Worm (Caenorhabditis elegans): ENCODE data around the gene srx-78.

The srx-78 gene

DNA sequence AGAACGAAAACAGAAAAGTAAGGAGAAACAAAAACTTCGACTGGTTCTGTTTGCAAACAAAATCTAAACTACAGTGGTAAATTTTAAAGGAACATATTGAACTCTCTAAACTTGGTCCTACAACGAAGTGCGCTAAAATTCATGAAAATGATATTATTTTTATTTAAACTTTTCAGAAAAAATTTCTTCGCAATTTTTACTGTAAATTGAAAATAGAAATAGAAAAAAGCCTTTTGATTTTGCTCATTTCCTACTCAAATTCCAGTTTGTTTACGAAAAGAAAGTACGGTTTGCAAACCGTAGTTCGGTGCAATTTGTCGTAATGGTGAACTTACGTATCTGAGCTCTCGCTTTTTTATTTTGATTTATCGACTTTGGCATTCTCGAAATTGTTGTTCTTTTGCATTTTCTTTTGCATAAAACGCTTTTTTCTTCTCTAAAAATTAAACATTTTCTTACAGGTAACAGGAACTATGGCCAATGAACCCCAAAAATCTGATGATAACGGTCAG lies 29.0 kb upstream of the srx-78 start, which contains the start of gene otub-1:
otub-1 (plus strand) TSS at position 462 of the 512 bp plus-strand sequence.
- no peak for TF ChIP-seq him-1 (tag; optimal IDR thresholded peaks at IDR 0.05)
- no peak for TF ChIP-seq W03F9.2 (tag; optimal IDR thresholded peaks at IDR 0.05)
- no peak for TF ChIP-seq dao-5 (tag; optimal IDR thresholded peaks at IDR 0.05)

DNA sequence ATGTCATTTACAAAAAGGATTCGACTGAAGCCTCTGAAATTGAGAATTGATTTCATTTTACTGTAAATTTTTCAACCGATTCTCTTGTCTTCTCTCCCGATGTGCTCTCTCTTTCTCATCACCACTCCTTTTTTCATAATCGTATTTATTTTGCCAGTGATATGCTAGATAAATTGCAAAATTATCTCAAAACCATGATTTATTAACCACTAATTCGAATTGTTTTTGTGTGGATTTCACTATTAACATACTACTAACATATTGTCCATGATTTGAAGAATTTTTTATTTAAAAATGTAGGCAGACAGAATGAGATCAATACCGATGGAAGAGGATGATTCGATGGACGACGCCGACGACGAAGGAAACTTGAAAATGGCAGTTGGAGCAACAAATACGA lies 27.7 kb upstream of the srx-78 start, which contains the start of gene C25D7.10:
C25D7.10 (plus strand) TSS at position 301 of the 400 bp plus-strand sequence.
- TF ChIP-seq W03F9.2 (tag; optimal IDR thresholded peaks at IDR 0.05), result no peak
- TF ChIP-seq him-1 (tag; optimal IDR thresholded peaks at IDR 0.05), result no peak
- TF ChIP-seq dao-5 (tag; optimal IDR thresholded peaks at IDR 0.05), result no peak

- TF ChIP-seq dao-5 (tag; optimal IDR thresholded peaks at IDR 0.05), result no peak
- TF ChIP-seq W03F9.2 (tag; optimal IDR thresholded peaks at IDR 0.05), result no peak
- TF ChIP-seq him-1 (tag; optimal IDR thresholded peaks at IDR 0.05), result no peak
Observed at ce11 chrV:15068378-15068777, 26.5 kb upstream of the srx-78 start, which contains the start of gene dnj-3. Gene dnj-3, plus strand, starts transcription at chrV:15068678.

DNA sequence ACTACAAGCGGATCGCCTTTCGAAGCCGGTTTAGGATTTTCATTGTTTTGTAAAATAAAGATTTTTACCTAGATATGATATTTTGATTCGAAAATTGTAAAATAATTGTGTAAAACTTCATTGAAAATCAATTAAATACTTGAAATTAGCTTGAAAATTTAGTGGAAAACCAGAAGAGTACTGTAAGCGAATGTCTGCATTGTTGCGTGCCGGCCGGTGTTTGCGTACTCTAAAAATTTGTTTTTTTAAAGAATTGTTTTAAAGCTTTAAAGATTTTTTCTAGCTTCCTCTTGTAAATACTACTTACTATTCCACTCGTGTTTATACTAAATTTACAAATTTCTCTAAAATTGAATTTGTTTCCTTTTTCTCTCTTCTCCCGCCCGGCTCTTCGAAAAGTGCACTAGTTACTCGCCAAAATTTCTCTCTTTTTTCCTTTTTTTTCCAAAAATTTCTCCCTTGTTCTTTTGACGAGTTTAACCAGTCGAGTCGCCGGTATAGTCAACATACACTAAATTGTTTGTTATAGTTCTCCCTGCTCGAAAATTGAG lies 25.3 kb upstream of the srx-78 start:
- TF ChIP-seq dao-5 (tag; optimal IDR thresholded peaks at IDR 0.05), result no peak
- no peak for TF ChIP-seq him-1 (tag; optimal IDR thresholded peaks at IDR 0.05)
- TF ChIP-seq W03F9.2 (tag; optimal IDR thresholded peaks at IDR 0.05), result no peak

DNA sequence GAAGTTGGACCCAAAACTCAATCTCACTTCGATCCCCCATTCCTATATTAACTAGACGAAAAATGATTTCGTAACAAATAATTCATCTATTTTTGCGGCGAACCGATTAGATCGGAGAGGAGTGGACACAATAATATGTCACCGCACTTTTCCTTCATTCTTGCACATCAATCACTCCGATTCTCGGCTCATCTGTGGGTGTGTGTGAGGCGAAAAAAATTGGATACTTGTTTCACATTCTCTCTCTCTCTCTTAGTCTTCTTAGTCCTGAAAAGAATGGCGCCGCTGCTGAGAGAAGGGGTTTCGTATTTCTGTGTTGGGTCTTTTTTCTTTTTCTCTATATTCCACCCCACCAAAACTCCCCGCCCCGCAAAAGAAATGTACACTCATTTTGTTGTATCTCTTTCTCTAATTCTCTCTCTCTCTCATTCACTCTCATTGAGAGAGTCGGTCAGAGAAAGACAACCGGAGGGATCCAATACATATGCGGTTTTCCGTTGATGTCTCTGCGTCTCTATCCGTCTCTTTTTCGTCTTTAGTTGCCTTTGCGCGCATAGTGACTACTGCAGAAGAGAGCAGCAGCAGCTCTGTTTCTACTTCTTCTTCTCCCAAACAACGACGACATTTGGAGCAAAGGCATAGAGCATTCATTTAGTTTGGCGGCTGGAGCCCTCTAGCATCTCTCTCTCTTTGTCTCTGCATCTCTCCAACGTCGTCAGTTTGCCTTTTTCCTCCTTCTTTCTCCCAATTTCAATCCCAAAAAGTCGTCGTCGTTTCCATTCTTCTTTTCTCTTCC lies 23.6 kb upstream of the srx-78 start, which contains the start of gene unc-76:
unc-76 (plus strand) TSS at position 746 of the 796 bp plus-strand sequence.
- TF ChIP-seq W03F9.2 (tag; optimal IDR thresholded peaks at IDR 0.05), result no peak
- peak; percentile 68 for TF ChIP-seq him-1 (tag; optimal IDR thresholded peaks at IDR 0.05)
- no peak for TF ChIP-seq dao-5 (tag; optimal IDR thresholded peaks at IDR 0.05)

- TF ChIP-seq him-1 (tag; optimal IDR thresholded peaks at IDR 0.05) (no peak), dao-5 (tag; optimal IDR thresholded peaks at IDR 0.05) (no peak), W03F9.2 (tag; optimal IDR thresholded peaks at IDR 0.05) (no peak)
Observed at ce11 chrV:15072738-15073137, 22.1 kb upstream of the srx-78 start.

- peak; percentile 3 for TF ChIP-seq him-1 (tag; optimal IDR thresholded peaks at IDR 0.05)
- TF ChIP-seq W03F9.2 (tag; optimal IDR thresholded peaks at IDR 0.05), result no peak
Observed at ce11 chrV:15074907-15075306, 19.9 kb upstream of the srx-78 start.

DNA sequence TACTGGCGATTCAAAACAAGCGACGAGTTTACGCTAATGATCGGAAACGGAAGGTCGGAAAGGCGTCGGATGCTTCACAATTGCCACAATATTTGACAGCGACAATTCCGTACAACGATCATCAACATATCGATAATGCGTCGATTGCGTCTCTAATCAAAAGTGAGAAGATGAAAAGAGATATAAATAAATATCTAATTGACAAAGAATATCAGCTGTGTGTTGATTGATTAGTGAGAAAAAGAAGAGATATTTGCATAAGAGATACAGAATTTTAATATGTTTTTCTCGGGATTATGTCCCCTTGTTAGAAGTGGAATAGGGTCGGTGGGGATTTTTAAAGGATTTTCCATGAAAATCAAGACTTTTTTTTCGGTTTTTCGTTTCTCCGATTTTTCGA lies 16.3 kb upstream of the srx-78 start:
- TF ChIP-seq W03F9.2 (tag; optimal IDR thresholded peaks at IDR 0.05), result no peak
- no peak for TF ChIP-seq dao-5 (tag; optimal IDR thresholded peaks at IDR 0.05)
- no peak for TF ChIP-seq him-1 (tag; optimal IDR thresholded peaks at IDR 0.05)

DNA sequence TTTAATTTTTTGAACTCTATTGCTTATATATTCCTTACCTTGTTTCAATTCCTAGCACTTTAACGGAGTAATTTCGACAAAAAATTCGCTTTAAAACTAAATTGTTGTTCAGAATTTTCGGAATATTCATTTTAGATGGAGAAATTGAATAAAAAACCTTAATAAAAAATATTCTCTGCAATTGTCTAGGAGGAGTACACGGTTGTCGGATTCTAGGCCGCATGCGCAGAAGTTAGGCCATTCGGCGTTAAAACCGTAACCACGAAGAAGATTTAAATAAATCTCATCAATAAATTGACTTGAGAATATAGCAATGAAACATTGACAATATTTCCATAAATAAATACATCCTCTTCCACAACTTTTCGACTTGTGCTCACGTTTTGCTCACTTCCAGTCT lies 12.6 kb upstream of the srx-78 start, which contains the start of the genes C01G10.10 and C01G10.9:
C01G10.10 (minus strand) TSS at position 151 of the 400 bp plus-strand sequence.
C01G10.9 (plus strand) TSS at position 240 of the 400 bp plus-strand sequence.
- no peak for TF ChIP-seq dao-5 (tag; optimal IDR thresholded peaks at IDR 0.05)
- peak; percentile 61 for TF ChIP-seq him-1 (tag; optimal IDR thresholded peaks at IDR 0.05)
- peak; percentile 72 for TF ChIP-seq W03F9.2 (tag; optimal IDR thresholded peaks at IDR 0.05)

DNA sequence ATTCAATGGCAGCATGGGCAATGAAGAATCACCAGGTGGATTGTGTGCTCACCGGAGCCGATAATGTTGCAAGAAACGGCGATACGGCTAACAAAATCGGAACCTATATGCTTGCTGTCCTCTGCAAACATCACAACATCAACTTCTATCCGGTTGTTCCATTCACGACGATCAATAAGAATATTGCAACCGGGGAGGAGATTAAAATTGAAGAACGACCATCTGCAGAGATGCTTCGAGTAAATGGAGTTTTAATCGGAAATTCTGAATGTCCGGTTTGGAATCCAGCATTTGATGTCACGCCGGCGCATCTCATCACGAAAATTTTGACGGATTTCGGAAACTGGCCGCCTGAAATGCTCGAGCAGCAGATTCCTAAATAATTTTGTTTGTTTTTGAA lies 11.2 kb upstream of the srx-78 start:
- TF ChIP-seq him-1 (tag; optimal IDR thresholded peaks at IDR 0.05), result no peak
- TF ChIP-seq dao-5 (tag; optimal IDR thresholded peaks at IDR 0.05), result no peak
- TF ChIP-seq W03F9.2 (tag; optimal IDR thresholded peaks at IDR 0.05), result no peak

- TF ChIP-seq him-1 (tag; optimal IDR thresholded peaks at IDR 0.05), result peak; percentile 88
- no peak for TF ChIP-seq dao-5 (tag; optimal IDR thresholded peaks at IDR 0.05)
- peak; percentile 96 for TF ChIP-seq W03F9.2 (tag; optimal IDR thresholded peaks at IDR 0.05)
Observed at ce11 chrV:15085335-15085800, 9.5 kb upstream of the srx-78 start, which contains the start of the genes ahsa-1 and C01G10.7. Gene ahsa-1, minus strand, starts transcription at chrV:15085385. Gene C01G10.7, plus strand, starts transcription at chrV:15085747.

- TF ChIP-seq him-1 (tag; optimal IDR thresholded peaks at IDR 0.05), result no peak
- TF ChIP-seq dao-5 (tag; optimal IDR thresholded peaks at IDR 0.05), result no peak
- TF ChIP-seq W03F9.2 (tag; optimal IDR thresholded peaks at IDR 0.05), result no peak
Observed at ce11 chrV:15087207-15087706, 7.6 kb upstream of the srx-78 start, which contains the start of the genes C01G10.15 and C01G10.6. Gene C01G10.15, minus strand, starts transcription at chrV:15087307. Gene C01G10.6, plus strand, starts transcription at chrV:15087656.

DNA sequence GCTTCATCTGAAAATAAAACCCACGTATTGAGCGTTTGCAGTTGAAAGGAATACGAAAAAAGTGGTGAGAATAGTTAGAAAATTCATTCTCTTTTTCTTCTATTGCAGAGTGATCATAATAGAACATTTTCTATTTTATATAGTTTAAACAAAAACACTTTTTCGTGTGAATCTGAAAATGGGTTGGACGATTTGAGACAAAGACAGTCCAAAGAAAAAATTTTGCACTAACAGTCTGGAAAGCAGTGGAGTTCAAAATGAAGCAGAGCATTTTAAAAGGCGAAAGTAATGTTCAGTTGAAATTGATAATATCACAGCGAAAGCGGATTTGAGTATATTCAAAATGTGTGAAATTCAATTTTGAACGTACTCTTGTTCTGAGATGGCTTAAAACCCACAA lies 6.2 kb upstream of the srx-78 start, which contains the start of gene C01G10.18:
C01G10.18 (minus strand) TSS at position 101 of the 400 bp plus-strand sequence.
- TF ChIP-seq him-1 (tag; optimal IDR thresholded peaks at IDR 0.05) (no peak), dao-5 (tag; optimal IDR thresholded peaks at IDR 0.05) (no peak), W03F9.2 (tag; optimal IDR thresholded peaks at IDR 0.05) (no peak)

Data from whole organism, L4/young adult.